Worm (Caenorhabditis elegans): ENCODE measurements around the gene sra-34.

The sra-34 gene

DNA sequence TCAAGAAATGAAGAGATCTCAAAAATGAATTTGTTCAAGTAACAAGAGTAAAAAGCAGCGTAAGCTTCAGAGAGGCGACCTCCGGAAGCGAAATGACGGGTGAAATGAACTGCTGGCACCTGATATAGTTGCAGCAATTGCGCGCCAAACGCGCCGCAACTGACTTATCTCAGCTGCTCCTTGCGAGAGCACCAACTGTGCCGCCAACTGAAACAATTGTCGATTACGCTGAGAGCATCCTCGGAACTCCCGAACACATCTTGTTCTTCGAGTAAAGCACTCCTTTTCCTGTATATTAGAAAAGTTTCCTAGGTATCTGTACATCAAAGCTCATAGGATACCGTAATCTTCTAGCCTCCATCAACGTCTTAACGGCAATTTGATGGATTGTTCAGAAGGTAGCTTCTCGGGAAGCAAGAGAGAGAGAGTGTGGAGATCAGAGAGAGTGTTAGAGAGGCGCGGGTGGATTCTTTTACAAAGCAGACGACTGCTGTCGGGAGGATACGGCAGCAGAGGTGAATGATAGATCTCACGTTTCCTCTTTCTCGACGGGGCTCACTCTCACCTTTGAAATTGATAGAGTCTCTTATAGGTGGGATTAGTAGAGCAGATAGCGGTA lies 23.4 kb downstream of the sra-34 start:
- peak; percentile 62 for TF ChIP-seq unc-62 (GFP tag; optimal IDR thresholded peaks at IDR 0.05)
- peak; percentile 100 for TF ChIP-seq hlh-1 (tag; optimal IDR thresholded peaks at IDR 0.05)
- no peak for TF ChIP-seq lin-32 (GFP tag; optimal IDR thresholded peaks at IDR 0.05)
- TF ChIP-seq ham-2 (GFP tag; optimal IDR thresholded peaks at IDR 0.05): no peak
- no peak for TF ChIP-seq ceh-39 (tag; optimal IDR thresholded peaks at IDR 0.05)
- TF ChIP-seq unc-120 (tag; optimal IDR thresholded peaks at IDR 0.05; ENCODE audit: poor library complexity, severe bottlenecking): peak; percentile 89
- TF ChIP-seq sem-2 (GFP tag; optimal IDR thresholded peaks at IDR 0.05): no peak
- no peak for TF ChIP-seq nhr-2 (tag; optimal IDR thresholded peaks at IDR 0.05)
- TF ChIP-seq nhr-237 (tag; optimal IDR thresholded peaks at IDR 0.05): no peak

DNA sequence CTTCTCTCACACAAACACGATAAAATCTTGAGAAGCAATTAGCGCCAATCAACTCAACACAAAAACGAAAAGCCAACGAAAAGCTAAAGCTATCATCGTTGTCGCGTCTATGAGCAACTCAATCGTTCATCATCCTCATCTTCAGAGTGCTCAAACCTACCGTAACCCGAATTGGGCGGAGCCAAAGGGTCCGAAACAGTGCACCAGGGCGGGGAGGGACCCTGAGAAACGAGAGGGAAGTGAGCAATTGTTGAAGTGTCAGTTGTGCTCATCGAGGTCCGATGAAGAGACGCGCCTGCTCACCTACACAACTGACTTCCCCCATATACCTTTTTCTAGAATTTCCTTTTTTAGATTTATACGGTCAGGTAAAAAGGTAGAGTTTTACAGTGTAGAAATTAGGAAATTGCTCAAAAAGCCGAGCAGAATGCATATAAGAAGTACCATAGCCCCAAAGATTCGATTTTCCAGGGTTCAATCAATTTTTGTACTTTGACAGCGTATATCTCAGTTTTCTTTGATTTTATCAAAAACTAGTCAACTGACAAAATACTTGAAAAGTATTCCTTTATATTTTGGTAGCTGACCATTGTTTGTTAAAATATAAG lies 25.1 kb downstream of the sra-34 start, which contains the start of gene hlh-1:
hlh-1 (plus strand) TSS at position 275 of the 608 bp plus-strand sequence.
- TF ChIP-seq unc-120 (tag; optimal IDR thresholded peaks at IDR 0.05; ENCODE audit: poor library complexity, severe bottlenecking) (peak; percentile 100), tbx-8 (GFP tag; optimal IDR thresholded peaks at IDR 0.05) (no peak), hlh-1 (tag; optimal IDR thresholded peaks at IDR 0.05) (peak; percentile 100), sptf-1 (tag; optimal IDR thresholded peaks at IDR 0.05) (peak; percentile 12), mab-5 (tag; optimal IDR thresholded peaks at IDR 0.05) (no peak), unc-62 (GFP tag; optimal IDR thresholded peaks at IDR 0.05) (peak; percentile 83), lsy-2 (tag; optimal IDR thresholded peaks at IDR 0.05) (peak; percentile 89)

DNA sequence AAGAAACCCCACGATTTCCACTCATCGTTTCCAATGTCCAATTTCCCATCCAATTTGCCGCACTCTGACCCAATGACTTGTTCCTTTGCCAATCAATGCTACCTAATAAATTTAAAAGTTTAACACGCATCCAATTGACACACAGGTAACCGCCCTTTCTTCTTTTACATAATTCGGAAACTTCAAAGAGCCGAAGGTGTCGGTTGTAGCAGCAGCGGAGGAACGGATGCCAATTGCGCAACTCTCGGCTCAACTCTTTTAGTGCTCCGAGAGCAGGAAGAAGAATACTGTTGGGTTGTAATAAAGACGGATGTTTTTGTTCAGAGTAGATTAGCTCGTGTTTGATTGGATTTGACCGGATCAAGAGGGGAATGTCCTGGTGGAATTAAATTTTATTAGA lies 26.2 kb downstream of the sra-34 start:
- TF ChIP-seq sptf-1 (tag; optimal IDR thresholded peaks at IDR 0.05) (no peak), hlh-1 (tag; optimal IDR thresholded peaks at IDR 0.05) (peak; percentile 95), lsy-2 (tag; optimal IDR thresholded peaks at IDR 0.05) (peak; percentile 14)

ce11 chrII:4516291-4516690 lies 27.2 kb downstream of the sra-34 start:
- TF ChIP-seq pha-4 (tag; optimal IDR thresholded peaks at IDR 0.05) (no peak), ztf-11 (tag; optimal IDR thresholded peaks at IDR 0.05) (no peak), mep-1 (tag; optimal IDR thresholded peaks at IDR 0.05) (no peak), zip-8 (tag; optimal IDR thresholded peaks at IDR 0.05) (no peak), unc-120 (tag; optimal IDR thresholded peaks at IDR 0.05; ENCODE audit: poor library complexity, severe bottlenecking) (peak; percentile 90), hlh-1 (tag; optimal IDR thresholded peaks at IDR 0.05) (peak; percentile 99), unc-62 (GFP tag; optimal IDR thresholded peaks at IDR 0.05) (peak; percentile 79), M03D4.4 (tag; optimal IDR thresholded peaks at IDR 0.05) (peak; percentile 5), sptf-1 (tag; optimal IDR thresholded peaks at IDR 0.05) (no peak), ceh-43 (GFP tag; optimal IDR thresholded peaks at IDR 0.05) (no peak), ceh-83 (GFP tag; optimal IDR thresholded peaks at IDR 0.05) (no peak), lin-32 (GFP tag; optimal IDR thresholded peaks at IDR 0.05) (no peak), nhr-12 (tag; optimal IDR thresholded peaks at IDR 0.05) (no peak), nhr-2 (tag; optimal IDR thresholded peaks at IDR 0.05) (peak; percentile 12), elt-1 (tag; optimal IDR thresholded peaks at IDR 0.05; ENCODE audit: borderline replicate concordance, insufficient read depth) (no peak), ces-1 (GFP tag; optimal IDR thresholded peaks at IDR 0.05) (no peak), mab-5 (tag; optimal IDR thresholded peaks at IDR 0.05) (no peak), nhr-28 (tag; optimal IDR thresholded peaks at IDR 0.05) (no peak), unc-39 (tag; optimal IDR thresholded peaks at IDR 0.05) (no peak), nhr-76 (tag; optimal IDR thresholded peaks at IDR 0.05) (no peak)

- TF ChIP-seq nhr-2 (tag; optimal IDR thresholded peaks at IDR 0.05): no peak
- TF ChIP-seq unc-120 (tag; optimal IDR thresholded peaks at IDR 0.05; ENCODE audit: poor library complexity, severe bottlenecking): no peak
- TF ChIP-seq tbx-8 (GFP tag; optimal IDR thresholded peaks at IDR 0.05): no peak
- no peak for TF ChIP-seq ces-1 (GFP tag; optimal IDR thresholded peaks at IDR 0.05)
- TF ChIP-seq lin-32 (GFP tag; optimal IDR thresholded peaks at IDR 0.05): no peak
- TF ChIP-seq nhr-76 (tag; optimal IDR thresholded peaks at IDR 0.05): no peak
Observed at ce11 chrII:4511911-4512310, 31.6 kb downstream of the sra-34 start, which contains the start of gene cyp-23A1. cyp-23A1 (plus strand) TSS chrII:4512211.

ce11 chrII:4510684-4511083 lies 32.8 kb downstream of the sra-34 start:
- TF ChIP-seq ham-2 (GFP tag; optimal IDR thresholded peaks at IDR 0.05): no peak
- no peak for TF ChIP-seq ceh-83 (GFP tag; optimal IDR thresholded peaks at IDR 0.05)
- no peak for TF ChIP-seq unc-39 (tag; optimal IDR thresholded peaks at IDR 0.05)
- peak; percentile 66 for TF ChIP-seq blmp-1 (tag; optimal IDR thresholded peaks at IDR 0.05)
- no peak for TF ChIP-seq sem-2 (GFP tag; optimal IDR thresholded peaks at IDR 0.05)
